Worm (Caenorhabditis elegans) whole organism, young adult: ENCODE results near the gene pgl-2.

Source experiments
- B0019.2 ChIP-seq: fragments of 200-800 bp; sonication (Bioruptor generic); conservative IDR thresholded peaks from 2 replicates; pipeline ENCODE4 v1.3.6; 2022; ENCODE audit warnings: missing genetic modification reagents, missing genetic modification characterization, missing compliant biosample characterization
- B0336.3 ChIP-seq: fragments of 200-800 bp; sonication (Bioruptor generic); IDR thresholded peaks from 2 replicates; pipeline ENCODE4 v1.3.6; 2022; ENCODE audit warnings: missing genetic modification characterization, missing compliant biosample characterization
- F10E7.11 ChIP-seq: sonication (generic microtip); optimal IDR thresholded peaks from 2 replicates; lab custom pipeline; 2017; ENCODE audit warnings: mild to moderate bottlenecking, missing genetic modification characterization, moderate library complexity, missing compliant biosample characterization
- F37B4.10 ChIP-seq: fragments of 200-800 bp; sonication (Bioruptor generic); IDR thresholded peaks from 2 replicates; pipeline ENCODE4 v1.3.6; 2022; ENCODE audit warnings: missing genetic modification characterization, missing compliant biosample characterization
- K12H6.12 ChIP-seq: fragments of 200-800 bp; sonication (Bioruptor generic); optimal IDR thresholded peaks from 2 replicates; lab custom pipeline; 2018; ENCODE audit warnings: mild to moderate bottlenecking, missing genetic modification characterization, missing compliant biosample characterization
- T07F8.4 ChIP-seq: sonication (generic microtip); optimal IDR thresholded peaks from 2 replicates; lab custom pipeline; 2016; ENCODE audit warnings: mild to moderate bottlenecking, missing genetic modification characterization, moderate library complexity, missing compliant biosample characterization
- ama-1 ChIP-seq, 3 experiments: fragments of 150-350 bp in 1 of 3; sonication (generic microtip) in 2 of 3; optimal IDR thresholded peaks; 2 replicates each; lab custom pipeline; 2014 to 2018; ENCODE audit warnings: missing biosample characterization in 2 of 3, missing genetic modification characterization in 2 of 3, missing genetic modification reagents in 2 of 3
- aptf-2 ChIP-seq: fragments of 200-800 bp; sonication (Bioruptor generic); conservative IDR thresholded peaks from 2 replicates; pipeline ENCODE4 v1.3.6; 2022; ENCODE audit warnings: missing genetic modification reagents, missing genetic modification characterization, missing compliant biosample characterization
- athp-1 ChIP-seq: sonication (generic microtip); optimal IDR thresholded peaks from 2 replicates; lab custom pipeline; 2017; ENCODE audit warnings: mild to moderate bottlenecking, missing genetic modification characterization, missing compliant biosample characterization
- attf-5 ChIP-seq: fragments of 200-800 bp; sonication (Bioruptor generic); optimal IDR thresholded peaks from 2 replicates; lab custom pipeline; 2018; ENCODE audit warnings: mild to moderate bottlenecking, missing genetic modification characterization, missing compliant biosample characterization
- cebp-2 ChIP-seq: fragments of 200-800 bp; sonication (Bioruptor generic); IDR thresholded peaks from 2 replicates; pipeline ENCODE4 v1.3.6; 2022; ENCODE audit warnings: missing genetic modification characterization, missing compliant biosample characterization
- ceh-100 ChIP-seq: fragments of 200-800 bp; sonication (Bioruptor generic); IDR thresholded peaks from 2 replicates; pipeline ENCODE4 v1.3.6; 2022; ENCODE audit warnings: missing genetic modification reagents, missing genetic modification characterization, missing compliant biosample characterization
- ceh-27 ChIP-seq: fragments of 200-800 bp; sonication (Bioruptor generic); optimal IDR thresholded peaks from 2 replicates; lab custom pipeline; 2018; ENCODE audit warnings: mild to moderate bottlenecking, missing genetic modification characterization, moderate library complexity, missing compliant biosample characterization
- ceh-40 ChIP-seq: fragments of 200-800 bp; sonication (Bioruptor generic); IDR thresholded peaks from 2 replicates; pipeline ENCODE4 v1.3.6; 2022; ENCODE audit warnings: missing genetic modification characterization, missing compliant biosample characterization
- ceh-91 ChIP-seq: fragments of 200-800 bp; sonication (Bioruptor generic); IDR thresholded peaks from 2 replicates; pipeline ENCODE4 v1.3.6; 2022; ENCODE audit warnings: missing genetic modification reagents, missing genetic modification characterization, missing compliant biosample characterization
- die-1 ChIP-seq: sonication (generic microtip); optimal IDR thresholded peaks from 2 replicates; lab custom pipeline; 2016; ENCODE audit warnings: missing genotype, mild to moderate bottlenecking, missing genetic modification characterization, missing compliant biosample characterization
- egrh-3 ChIP-seq: fragments of 200-800 bp; sonication (Bioruptor generic); IDR thresholded peaks from 2 replicates; pipeline ENCODE4 v1.3.6; 2022; ENCODE audit warnings: missing genetic modification reagents, missing genetic modification characterization, missing compliant biosample characterization
- ekl-4 ChIP-seq: fragments of 200-800 bp; sonication (Bioruptor generic); IDR thresholded peaks from 2 replicates; pipeline ENCODE4 v1.3.6; 2022; ENCODE audit warnings: missing genetic modification reagents, missing genetic modification characterization, missing compliant biosample characterization
- ets-4 ChIP-seq: fragments of 200-800 bp; sonication (Bioruptor generic); optimal IDR thresholded peaks from 2 replicates; lab custom pipeline; 2018; ENCODE audit warnings: mild to moderate bottlenecking, missing genetic modification characterization, missing compliant biosample characterization
- him-1 ChIP-seq: sonication (generic microtip); optimal IDR thresholded peaks from 2 replicates; lab custom pipeline; 2016; ENCODE audit warnings: missing genotype, missing genetic modification reagents, missing genetic modification characterization, missing compliant biosample characterization
- hlh-12 ChIP-seq: sonication (generic microtip); optimal IDR thresholded peaks from 2 replicates; lab custom pipeline; 2016; ENCODE audit warnings: missing genetic modification characterization, missing compliant biosample characterization
- lag-1 ChIP-seq: fragments of 200-800 bp; sonication (Bioruptor generic); IDR thresholded peaks from 2 replicates; pipeline ENCODE4 v1.3.6; 2022; ENCODE audit warnings: missing genetic modification reagents, missing genetic modification characterization, missing compliant biosample characterization
- let-526 ChIP-seq: fragments of 200-800 bp; sonication (Bioruptor generic); IDR thresholded peaks from 2 replicates; pipeline ENCODE4 v1.3.6; 2022; ENCODE audit warnings: missing genetic modification reagents, missing genetic modification characterization, missing compliant biosample characterization
- lin-26 ChIP-seq: fragments of 200-800 bp; sonication (Bioruptor generic); IDR thresholded peaks from 2 replicates; pipeline ENCODE4 v1.3.6; 2022; ENCODE audit warnings: missing genetic modification reagents, missing genetic modification characterization, missing compliant biosample characterization
- lin-54 ChIP-seq: fragments of 200-800 bp; sonication (Bioruptor generic); optimal IDR thresholded peaks from 2 replicates; lab custom pipeline; 2018; ENCODE audit warnings: mild to moderate bottlenecking, missing genetic modification characterization, missing compliant biosample characterization
- nhr-179 ChIP-seq: sonication (generic microtip); optimal IDR thresholded peaks from 2 replicates; lab custom pipeline; 2016; ENCODE audit warnings: mild to moderate bottlenecking, missing genetic modification characterization, missing compliant biosample characterization
- nhr-27 ChIP-seq: fragments of 200-800 bp; sonication (Bioruptor generic); optimal IDR thresholded peaks from 2 replicates; lab custom pipeline; 2018; ENCODE audit warnings: mild to moderate bottlenecking, missing genetic modification characterization, moderate library complexity, missing compliant biosample characterization
- nhr-90 ChIP-seq: sonication (generic microtip); optimal IDR thresholded peaks from 2 replicates; lab custom pipeline; 2016; ENCODE audit warnings: missing genotype, mild to moderate bottlenecking, missing genetic modification characterization, missing compliant biosample characterization
- pbrm-1 ChIP-seq: fragments of 200-800 bp; sonication (Bioruptor generic); IDR thresholded peaks from 2 replicates; pipeline ENCODE4 v1.3.6; 2022; ENCODE audit warnings: missing genetic modification reagents, missing genetic modification characterization, missing compliant biosample characterization
- pha-4 ChIP-seq: fragments of 150-350 bp; sonication (generic microtip); optimal IDR thresholded peaks from 2 replicates; lab custom pipeline; 2014; ENCODE audit warnings: missing biosample characterization, missing genetic modification reagents, missing genetic modification characterization
- rcor-1 ChIP-seq: fragments of 200-800 bp; sonication (Bioruptor generic); IDR thresholded peaks from 2 replicates; pipeline ENCODE4 v1.3.6; 2022; ENCODE audit warnings: missing genetic modification reagents, missing genetic modification characterization, missing compliant biosample characterization
- rec-8 ChIP-seq, 2 experiments: sonication (generic microtip); optimal IDR thresholded peaks; 2 replicates each; lab custom pipeline; 2016; ENCODE audit warnings: mild to moderate bottlenecking in 2 of 2, missing genetic modification characterization in 2 of 2, missing genetic modification reagents in 2 of 2, missing genotype in 2 of 2, missing biosample characterization in 1 of 2, missing compliant biosample characterization in 1 of 2, moderate library complexity in 1 of 2
- snpc-1.3 ChIP-seq: sonication (generic microtip); optimal IDR thresholded peaks from 2 replicates; lab custom pipeline; 2017; ENCODE audit warnings: missing genetic modification characterization, mild to moderate bottlenecking, missing compliant biosample characterization, antibody characterized with exemption, moderate library complexity, missing genotype, missing genetic modification reagents; ENCODE audit not compliant: insufficient read depth
- snpc-3.4 ChIP-seq: sonication (generic microtip); optimal IDR thresholded peaks from 2 replicates; lab custom pipeline; 2017; ENCODE audit warnings: missing genetic modification characterization, mild to moderate bottlenecking, missing compliant biosample characterization, antibody characterized with exemption, moderate library complexity, missing genotype, missing genetic modification reagents
- sptf-2 ChIP-seq: fragments of 200-800 bp; sonication (Bioruptor generic); optimal IDR thresholded peaks from 2 replicates; lab custom pipeline; 2018; ENCODE audit warnings: mild to moderate bottlenecking, missing genetic modification characterization, missing compliant biosample characterization
- unc-62 ChIP-seq: fragments of 150-350 bp; optimal IDR thresholded peaks from 2 replicates; lab custom pipeline; 2014; ENCODE audit warnings: missing biosample characterization, missing genetic modification reagents, missing genetic modification characterization
- ztf-22 ChIP-seq: fragments of 200-800 bp; sonication (Bioruptor generic); optimal IDR thresholded peaks from 2 replicates; lab custom pipeline; 2018; ENCODE audit warnings: mild to moderate bottlenecking, missing genetic modification characterization, moderate library complexity, missing compliant biosample characterization
- ztf-28 ChIP-seq: fragments of 200-800 bp; sonication (Bioruptor generic); IDR thresholded peaks from 2 replicates; pipeline ENCODE4 v1.3.6; 2022; ENCODE audit warnings: missing genetic modification reagents, missing genetic modification characterization, missing compliant biosample characterization

pgl-2 gene

ce11 chrIII:8658367-8658761, 16.9 kb downstream of the pgl-2 start (continued):
- TF ChIP-seq nhr-179 (tag; lab: Kevin White, UChicago) (no peak), die-1 (peak; percentile 52), aptf-2 (GFP tag; lab: Robert Waterston, UW) (no peak), rcor-1 (GFP tag; lab: Robert Waterston, UW) (no peak), K12H6.12 (tag; lab: Kevin White, UChicago) (peak; percentile 96), pha-4 (no peak), ceh-27 (GFP tag; lab: Kevin White, UChicago) (peak; percentile 46), unc-62 (GFP tag; lab: Kevin White, UChicago) (peak; percentile 35), let-526 (GFP tag; lab: Robert Waterston, UW) (peak; percentile 53; the same call in 1 of the 2 replicates), ekl-4 (GFP tag; lab: Robert Waterston, UW) (0 out of 2 replicates have a peak, but pooled peaks have one; percentile 18), egrh-3 (GFP tag; lab: Robert Waterston, UW) (0 out of 2 replicates have a peak, but pooled peaks have one; percentile 8), sptf-2 (GFP tag; lab: Kevin White, UChicago) (no peak), him-1 (tag; lab: Kevin White, UChicago) (no peak), ceh-40 (GFP tag; lab: Robert Waterston, UW) (no peak), attf-5 (peak; percentile 72), F10E7.11 (no peak), lin-26 (GFP tag; lab: Robert Waterston, UW) (no peak), snpc-3.4 (tag; lab: Kevin White, UChicago) (peak; percentile 12), ztf-22 (GFP tag; lab: Kevin White, UChicago) (peak; percentile 64), B0336.3 (GFP tag; lab: Robert Waterston, UW) (peak; percentile 91), ceh-91 (GFP tag; lab: Robert Waterston, UW) (no peak), snpc-1.3 (no peak), lag-1 (no peak), athp-1 (tag; lab: Kevin White, UChicago) (no peak), rec-8 (tag; optimal IDR thresholded peaks at IDR 0.05; lab: Kevin White, UChicago) (no peak), hlh-12 (tag; lab: Kevin White, UChicago) (no peak), lin-54 (GFP tag; lab: Kevin White, UChicago) (peak; percentile 24), nhr-27 (tag; lab: Kevin White, UChicago) (no peak), nhr-90 (tag; lab: Kevin White, UChicago) (peak; percentile 38), cebp-2 (no peak), ztf-28 (GFP tag; lab: Robert Waterston, UW) (no peak), ceh-100 (GFP tag; lab: Robert Waterston, UW) (no peak), B0019.2 (GFP tag; lab: Robert Waterston, UW) (no peak)

ce11 chrIII:8657676-8658366, 17.4 kb downstream of the pgl-2 start:
- TF ChIP-seq B0336.3 (GFP tag; lab: Robert Waterston, UW): no peak
- no peak for TF ChIP-seq pbrm-1 (GFP tag; lab: Robert Waterston, UW)
- TF ChIP-seq ama-1 (optimal IDR thresholded peaks at IDR 0.05; lab: Kevin White, UChicago): peak; percentile 34
- TF ChIP-seq ama-1 (GFP tag; optimal IDR thresholded peaks at IDR 0.05; lab: Kevin White, UChicago): no peak
- TF ChIP-seq F37B4.10 (GFP tag; lab: Robert Waterston, UW): 0 out of 2 replicates have a peak, but pooled peaks have one; percentile 62
- TF ChIP-seq ets-4 (GFP tag; lab: Kevin White, UChicago): peak; percentile 41
- TF ChIP-seq T07F8.4: no peak
- TF ChIP-seq, all 124 proteins: peak for 3
